Worm (Caenorhabditis elegans) whole organism, L2 larva: Measurements from ENCODE around the gene nrde-3.

Experiments used
- C34F6.9 ChIP-seq: fragments of 150-350 bp; optimal IDR thresholded peaks from 2 replicates; lab custom pipeline; 2014; ENCODE audit warnings: missing biosample characterization, missing genetic modification characterization
- F13H6.1 ChIP-seq: sonication (generic microtip); optimal IDR thresholded peaks from 2 replicates; lab custom pipeline; 2016; ENCODE audit warnings: missing genetic modification characterization, missing compliant biosample characterization
- Y55F3AM.14 ChIP-seq: fragments of 200-800 bp; sonication (Bioruptor generic); optimal IDR thresholded peaks from 2 replicates; lab custom pipeline; 2018; ENCODE audit warnings: mild to moderate bottlenecking, missing genetic modification characterization, missing compliant biosample characterization
- ZK546.5 ChIP-seq: sonication (generic microtip); optimal IDR thresholded peaks from 2 replicates; lab custom pipeline; 2017; ENCODE audit warnings: missing biosample characterization, missing genetic modification characterization
- alr-1 ChIP-seq: fragments of 150-350 bp; optimal IDR thresholded peaks from 2 replicates; lab custom pipeline; 2014; ENCODE audit warnings: missing biosample characterization, missing genetic modification characterization
- blmp-1 ChIP-seq: sonication (generic microtip); optimal IDR thresholded peaks from 2 replicates; lab custom pipeline; 2017; ENCODE audit warnings: missing genetic modification characterization, mild to moderate bottlenecking, missing compliant biosample characterization, antibody characterized with exemption, moderate library complexity; ENCODE audit not compliant: insufficient read depth
- ceh-82 ChIP-seq: fragments of 150-350 bp; optimal IDR thresholded peaks from 2 replicates; lab custom pipeline; 2014; ENCODE audit warnings: missing biosample characterization, missing genetic modification characterization
- crh-2 ChIP-seq: sonication (generic microtip); optimal IDR thresholded peaks from 2 replicates; lab custom pipeline; 2017; ENCODE audit warnings: missing biosample characterization, missing genetic modification characterization
- dmd-4 ChIP-seq: sonication (generic microtip); optimal IDR thresholded peaks from 2 replicates; lab custom pipeline; 2017; ENCODE audit warnings: missing biosample characterization, missing genetic modification characterization
- egl-27 ChIP-seq: sonication (generic microtip); optimal IDR thresholded peaks from 3 replicates; lab custom pipeline; 2017; ENCODE audit warnings: missing biosample characterization, missing genetic modification reagents, missing genetic modification characterization
- elt-3 ChIP-seq: sonication (generic microtip); optimal IDR thresholded peaks from 2 replicates; lab custom pipeline; 2017; ENCODE audit warnings: missing biosample characterization, missing genetic modification characterization
- fos-1 ChIP-seq: fragments of 150-350 bp; optimal IDR thresholded peaks from 2 replicates; lab custom pipeline; 2014; ENCODE audit warnings: missing biosample characterization, missing genetic modification characterization
- gmeb-1 ChIP-seq: fragments of 150-350 bp; optimal IDR thresholded peaks from 2 replicates; lab custom pipeline; 2014; ENCODE audit warnings: missing biosample characterization, missing genetic modification characterization
- lin-11 ChIP-seq: fragments of 150-350 bp; sonication (generic microtip); optimal IDR thresholded peaks from 2 replicates; lab custom pipeline; 2014; ENCODE audit warnings: missing biosample characterization, missing genetic modification characterization, inconsistent platforms, mixed read lengths
- lin-13 ChIP-seq: fragments of 150-350 bp; optimal IDR thresholded peaks from 2 replicates; lab custom pipeline; 2014; ENCODE audit warnings: missing biosample characterization, missing genetic modification reagents, missing genetic modification characterization
- lsy-2 ChIP-seq, 2 experiments: fragments of 150-350 bp in 1 of 2; sonication (generic microtip) in 1 of 2; optimal IDR thresholded peaks; 2 replicates each; lab custom pipeline; 2014 to 2017; ENCODE audit warnings: missing biosample characterization in 2 of 2, missing genetic modification characterization in 2 of 2
- mab-5 ChIP-seq: fragments of 150-350 bp; optimal IDR thresholded peaks from 2 replicates; lab custom pipeline; 2014; ENCODE audit warnings: missing biosample characterization, missing genetic modification characterization
- mbf-1 ChIP-seq: sonication (generic microtip); optimal IDR thresholded peaks from 2 replicates; lab custom pipeline; 2017; ENCODE audit warnings: missing biosample characterization, missing genetic modification characterization
- mdl-1 ChIP-seq, 2 experiments: fragments of 150-350 bp in 1 of 2; sonication (generic microtip) in 1 of 2; optimal IDR thresholded peaks; 2 replicates each; lab custom pipeline; 2017; ENCODE audit warnings: missing biosample characterization in 2 of 2, missing genetic modification characterization in 2 of 2
- nhr-11 ChIP-seq: fragments of 150-350 bp; optimal IDR thresholded peaks from 2 replicates; lab custom pipeline; 2014; ENCODE audit warnings: missing biosample characterization, missing genetic modification characterization
- nhr-12 ChIP-seq: fragments of 150-350 bp; optimal IDR thresholded peaks from 2 replicates; lab custom pipeline; 2014; ENCODE audit warnings: missing biosample characterization, missing genetic modification characterization
- nhr-129 ChIP-seq: fragments of 150-350 bp; optimal IDR thresholded peaks from 2 replicates; lab custom pipeline; 2014; ENCODE audit warnings: missing biosample characterization, missing genetic modification characterization
- nhr-21 ChIP-seq: fragments of 150-350 bp; optimal IDR thresholded peaks from 2 replicates; lab custom pipeline; 2014; ENCODE audit warnings: missing biosample characterization, missing genetic modification characterization
- nhr-23 ChIP-seq: fragments of 150-350 bp; optimal IDR thresholded peaks from 2 replicates; lab custom pipeline; 2014; ENCODE audit warnings: missing biosample characterization, missing genetic modification reagents, missing genetic modification characterization
- nhr-237 ChIP-seq: fragments of 150-350 bp; optimal IDR thresholded peaks from 2 replicates; lab custom pipeline; 2014; ENCODE audit warnings: missing biosample characterization, missing genetic modification characterization
- nhr-25 ChIP-seq: fragments of 150-350 bp; sonication (generic microtip); optimal IDR thresholded peaks from 3 replicates; lab custom pipeline; 2014; ENCODE audit warnings: missing biosample characterization, missing genetic modification characterization
- nhr-6 ChIP-seq: fragments of 150-350 bp; optimal IDR thresholded peaks from 2 replicates; lab custom pipeline; 2014; ENCODE audit warnings: missing biosample characterization, missing genetic modification characterization
- sem-4 ChIP-seq: fragments of 150-350 bp; optimal IDR thresholded peaks from 2 replicates; lab custom pipeline; 2014; ENCODE audit warnings: missing biosample characterization, missing genetic modification reagents, missing genetic modification characterization
- skn-1 ChIP-seq: sonication (generic microtip); optimal IDR thresholded peaks from 2 replicates; lab custom pipeline; 2017; ENCODE audit warnings: missing biosample characterization, missing genetic modification characterization
- sma-3 ChIP-seq: sonication (generic microtip); optimal IDR thresholded peaks from 2 replicates; lab custom pipeline; 2016; ENCODE audit warnings: missing genetic modification reagents, missing genetic modification characterization, missing compliant biosample characterization
- sma-9 ChIP-seq, 2 experiments: fragments of 150-350 bp in 1 of 2; sonication (generic microtip) in 1 of 2; optimal IDR thresholded peaks; 2 replicates each; lab custom pipeline; 2014 to 2016; ENCODE audit warnings: missing genetic modification characterization in 2 of 2, mild to moderate bottlenecking in 1 of 2, missing biosample characterization in 1 of 2, missing compliant biosample characterization in 1 of 2, missing genetic modification reagents in 1 of 2, moderate library complexity in 1 of 2
- unc-39 ChIP-seq: fragments of 150-350 bp; optimal IDR thresholded peaks from 2 replicates; lab custom pipeline; 2014; ENCODE audit warnings: missing biosample characterization, missing genetic modification characterization
- unc-55 ChIP-seq: fragments of 150-350 bp; sonication (generic microtip); optimal IDR thresholded peaks from 3 replicates; lab custom pipeline; 2014; ENCODE audit warnings: missing biosample characterization, missing genetic modification reagents, missing genetic modification characterization
- zag-1 ChIP-seq: fragments of 150-350 bp; optimal IDR thresholded peaks from 2 replicates; lab custom pipeline; 2014; ENCODE audit warnings: missing biosample characterization, missing genetic modification characterization
- ztf-4 ChIP-seq: fragments of 150-350 bp; optimal IDR thresholded peaks from 2 replicates; lab custom pipeline; 2014; ENCODE audit warnings: missing biosample characterization, missing genetic modification characterization

nrde-3 gene

ce11 chrX:348141-348540 lies 23.9 kb upstream of the nrde-3 start (continued):
- no peak for TF ChIP-seq nhr-25 (tag; lab: Kevin White, UChicago)
- TF ChIP-seq, all 48 proteins: peak for 7

ce11 chrX:353134-353669 lies 18.8 kb upstream of the nrde-3 start, which contains the start of gene sor-3:
TSS of gene sor-3 (plus strand) at chrX:353619.
- TF ChIP-seq lsy-2 (tag; optimal IDR thresholded peaks at IDR 0.05; lab: Kevin White, UChicago): peak; percentile 65 to 87
- no peak for TF ChIP-seq nhr-11 (tag; lab: Kevin White, UChicago)
- TF ChIP-seq lin-13 (GFP tag; lab: Kevin White, UChicago): peak; percentile 86
- TF ChIP-seq sem-4: peak; percentile 66
- peak; percentile 96 for TF ChIP-seq unc-55 (GFP tag; lab: Kevin White, UChicago)
- TF ChIP-seq F13H6.1 (tag; lab: Kevin White, UChicago): peak; percentile 74
- TF ChIP-seq mab-5 (tag; lab: Kevin White, UChicago): peak; percentile 69
- TF ChIP-seq mdl-1 (tag; optimal IDR thresholded peaks at IDR 0.05; lab: Kevin White, UChicago): peak; percentile 7 to 48
- TF ChIP-seq nhr-12 (tag; lab: Kevin White, UChicago): peak; percentile 36
- TF ChIP-seq ceh-82 (tag; lab: Kevin White, UChicago): no peak
- TF ChIP-seq blmp-1: peak; percentile 10
- peak; percentile 41 for TF ChIP-seq nhr-6 (tag; lab: Kevin White, UChicago)
- TF ChIP-seq nhr-21 (tag; lab: Kevin White, UChicago): peak; percentile 81
- peak; percentile 83 for TF ChIP-seq egl-27 (tag; lab: Kevin White, UChicago)
- peak; percentile 85 for TF ChIP-seq fos-1 (tag; lab: Kevin White, UChicago)
- TF ChIP-seq crh-2: peak; percentile 89
- peak; percentile 67 for TF ChIP-seq nhr-25 (tag; lab: Kevin White, UChicago)
- TF ChIP-seq C34F6.9 (tag; lab: Kevin White, UChicago): peak; percentile 82
- no peak for TF ChIP-seq elt-3 (tag; lab: Kevin White, UChicago)
- TF ChIP-seq nhr-23: no peak
- no peak for TF ChIP-seq mbf-1 (tag; lab: Kevin White, UChicago)
- TF ChIP-seq sma-9 (GFP tag; optimal IDR thresholded peaks at IDR 0.05; lab: Kevin White, UChicago): peak; percentile 64
- TF ChIP-seq sma-9 (tag; optimal IDR thresholded peaks at IDR 0.05; lab: Kevin White, UChicago): no peak
- peak; percentile 62 for TF ChIP-seq zag-1 (tag; lab: Kevin White, UChicago)
- TF ChIP-seq gmeb-1 (tag; lab: Kevin White, UChicago): peak; percentile 77
- peak; percentile 48 for TF ChIP-seq alr-1
- peak; percentile 91 for TF ChIP-seq nhr-129 (tag; lab: Kevin White, UChicago)
- peak; percentile 45 for TF ChIP-seq Y55F3AM.14 (GFP tag; lab: Kevin White, UChicago)
- TF ChIP-seq ZK546.5 (tag; lab: Kevin White, UChicago): no peak
- TF ChIP-seq lin-11 (tag; lab: Kevin White, UChicago): peak; percentile 50
- TF ChIP-seq skn-1 (tag; lab: Kevin White, UChicago): peak; percentile 40
- TF ChIP-seq unc-39 (tag; lab: Kevin White, UChicago): no peak
- TF ChIP-seq dmd-4: no peak
- peak; percentile 79 for TF ChIP-seq ztf-4 (tag; lab: Kevin White, UChicago)
- peak; percentile 83 for TF ChIP-seq sma-3 (GFP tag; lab: Kevin White, UChicago)

ce11 chrX:357792-358191 lies 14.2 kb upstream of the nrde-3 start, which contains the start of gene C04E7.1:
TSS of gene C04E7.1 (plus strand) at chrX:358092.
- no peak for TF ChIP-seq nhr-23

- TF ChIP-seq skn-1 (tag; lab: Kevin White, UChicago): no peak
- TF ChIP-seq lin-11 (tag; lab: Kevin White, UChicago): no peak
- no peak for TF ChIP-seq C34F6.9 (tag; lab: Kevin White, UChicago)
- no peak for TF ChIP-seq nhr-237
Measured at ce11 chrX:360479-360878, 11.6 kb upstream of the nrde-3 start, which contains the start of gene C04E7.5. TSS of gene C04E7.5 (plus strand) at chrX:360779.
